Fruit fly (Drosophila melanogaster) whole organism: Measurements from ENCODE around the gene rogdi.

Experiments
- Dll ChIP-seq: fragments of >200 bp; optimal IDR thresholded peaks from 2 replicates; lab custom pipeline; 2017
- psq ChIP-seq: fragments of >200 bp; optimal IDR thresholded peaks from 2 replicates; lab custom pipeline; 2017
- usp ChIP-seq: fragments of >200 bp; optimal IDR thresholded peaks from 2 replicates; lab custom pipeline; 2017; ENCODE audit warnings: missing biosample characterization, missing genetic modification characterization, mixed read lengths

DNA sequence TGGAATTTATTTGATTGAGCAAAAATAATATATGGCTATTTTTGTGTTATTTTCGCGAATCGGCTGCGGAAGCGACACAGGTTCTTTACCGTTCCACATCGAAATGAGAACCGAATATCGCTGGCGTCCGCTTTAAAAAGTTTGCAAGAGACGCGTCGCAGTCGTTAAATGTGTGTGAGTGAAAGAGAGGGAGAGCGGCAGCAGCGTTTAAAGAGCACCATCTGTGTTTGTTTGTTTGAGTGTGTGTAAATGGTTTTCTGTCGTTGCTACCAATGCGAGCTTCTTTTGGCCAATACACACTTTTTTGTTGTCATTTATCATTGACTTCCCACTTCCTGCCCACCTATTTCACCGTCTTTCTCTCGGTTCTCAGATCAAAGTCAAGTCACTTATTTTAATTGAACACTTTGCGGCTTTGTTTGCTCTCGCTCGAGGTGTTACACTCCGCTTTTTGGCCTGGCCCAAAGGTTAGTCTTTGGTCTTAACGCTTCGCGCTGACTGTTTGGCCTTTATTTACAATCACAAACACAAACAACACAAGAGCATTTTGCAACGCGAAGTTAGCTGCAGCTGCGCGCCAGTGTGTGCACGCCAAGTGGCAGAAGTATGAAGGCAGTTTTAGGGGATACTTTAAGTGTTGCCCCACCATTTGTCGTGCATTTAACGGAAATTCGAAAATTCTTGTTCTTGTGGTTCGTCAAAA, 37.1 kb upstream of the rogdi start, which contains the start of gene CG3764:
- TF ChIP-seq usp (GFP tag; lab: Kevin White, UChicago) (no peak), psq (lab: Kevin White, UChicago) (no peak), Dll (lab: Kevin White, UChicago) (peak; percentile 74)
